Fruit fly (Drosophila melanogaster) whole organism, embryonic: Measurements from ENCODE around the gene CG15394.

ENCODE experiments used
- Atf6 ChIP-seq: fragments of 200-800 bp; sonication (Bioruptor generic); IDR thresholded peaks from 2 replicates; pipeline ENCODE4 v1.3.6; 2022; ENCODE audit warnings: missing biosample characterization, missing genetic modification characterization
- Blimp-1 ChIP-seq: fragments of 200-800 bp; sonication (Bioruptor generic); optimal IDR thresholded peaks from 3 replicates; lab custom pipeline; 2018; ENCODE audit warnings: missing biosample characterization, missing genetic modification characterization, mild to moderate bottlenecking, moderate library complexity, missing genetic modification reagents
- CG10321 ChIP-seq: fragments of 200-800 bp; sonication (Bioruptor generic); IDR thresholded peaks from 2 replicates; pipeline ENCODE4 v1.3.6; 2022; ENCODE audit warnings: missing biosample characterization, missing genetic modification characterization
- CG11504 ChIP-seq: fragments of 200-800 bp; sonication (Bioruptor generic); optimal IDR thresholded peaks from 3 replicates; lab custom pipeline; 2019; ENCODE audit warnings: missing biosample characterization, mild to moderate bottlenecking, missing genetic modification characterization, moderate library complexity
- CG13624 ChIP-seq: fragments of 200-800 bp; sonication (Bioruptor generic); optimal IDR thresholded peaks from 2 replicates; lab custom pipeline; 2016; ENCODE audit warnings: missing biosample characterization, missing genetic modification characterization
- CG17359 ChIP-seq: fragments of 200-800 bp; sonication (Bioruptor generic); optimal IDR thresholded peaks from 3 replicates; lab custom pipeline; 2018; ENCODE audit warnings: missing biosample characterization, mild to moderate bottlenecking, missing genetic modification characterization, moderate library complexity
- CG18262 ChIP-seq: fragments of 200-800 bp; optimal IDR thresholded peaks from 3 replicates; lab custom pipeline; 2019; ENCODE audit warnings: missing biosample characterization, mild to moderate bottlenecking, missing genetic modification characterization, moderate library complexity
- CG18619 ChIP-seq: fragments of 200-800 bp; sonication (Bioruptor generic); optimal IDR thresholded peaks from 3 replicates; lab custom pipeline; 2017; ENCODE audit warnings: missing biosample characterization, mild to moderate bottlenecking, missing genetic modification characterization
- CG33213 ChIP-seq: fragments of 200-800 bp; sonication (Bioruptor generic); optimal IDR thresholded peaks from 3 replicates; lab custom pipeline; 2016; ENCODE audit warnings: missing biosample characterization, missing genetic modification characterization
- CG33557 ChIP-seq: fragments of 200-800 bp; sonication (Bioruptor generic); optimal IDR thresholded peaks from 2 replicates; lab custom pipeline; 2019; ENCODE audit warnings: missing biosample characterization, mild to moderate bottlenecking, missing genetic modification characterization, moderate library complexity
- CG34422 ChIP-seq: fragments of 200-800 bp; sonication (Bioruptor generic); IDR thresholded peaks from 3 replicates; pipeline ENCODE4 v1.3.6; 2022; ENCODE audit warnings: missing biosample characterization, missing genetic modification characterization
- CG3847 ChIP-seq: fragments of 200-800 bp; sonication (Bioruptor generic); IDR thresholded peaks from 2 replicates; pipeline ENCODE4 v1.3.6; 2022; ENCODE audit warnings: missing biosample characterization, missing genetic modification characterization
- CG4617 ChIP-seq: fragments of 200-800 bp; sonication (Bioruptor generic); optimal IDR thresholded peaks from 3 replicates; lab custom pipeline; 2016; ENCODE audit warnings: missing biosample characterization, missing genetic modification characterization, borderline replicate concordance
- CG4820 ChIP-seq: fragments of 200-800 bp; sonication (Bioruptor generic); optimal IDR thresholded peaks from 3 replicates; lab custom pipeline; 2016; ENCODE audit warnings: missing biosample characterization, missing genetic modification characterization
- CG4854 ChIP-seq: fragments of 200-800 bp; sonication (Bioruptor generic); optimal IDR thresholded peaks from 2 replicates; lab custom pipeline; 2016; ENCODE audit warnings: missing biosample characterization, missing genetic modification characterization, inconsistent platforms
- CG6683 ChIP-seq: fragments of 200-800 bp; sonication (Bioruptor generic); optimal IDR thresholded peaks from 2 replicates; lab custom pipeline; 2017; ENCODE audit warnings: missing biosample characterization, mild to moderate bottlenecking, missing genetic modification characterization, missing genetic modification reagents
- CG8359 ChIP-seq: fragments of 200-800 bp; sonication (Bioruptor generic); optimal IDR thresholded peaks from 2 replicates; lab custom pipeline; 2017; ENCODE audit warnings: missing biosample characterization, mild to moderate bottlenecking, missing genetic modification characterization, borderline replicate concordance
- CG9932 ChIP-seq: fragments of 200-800 bp; sonication (Bioruptor generic); IDR thresholded peaks from 2 replicates; pipeline ENCODE4 v1.3.6; 2022; ENCODE audit warnings: missing biosample characterization, missing genetic modification characterization
- Chrac-16 ChIP-seq: fragments of 200-800 bp; sonication (Bioruptor generic); optimal IDR thresholded peaks from 3 replicates; lab custom pipeline; 2016; ENCODE audit warnings: missing biosample characterization, missing genetic modification characterization
- Dek ChIP-seq: fragments of 200-800 bp; sonication (Bioruptor generic); optimal IDR thresholded peaks from 3 replicates; lab custom pipeline; 2019; ENCODE audit warnings: missing biosample characterization, mild to moderate bottlenecking, missing genetic modification characterization, moderate library complexity
- E2f2 ChIP-seq: fragments of 200-800 bp; sonication (Bioruptor generic); IDR thresholded peaks from 2 replicates; pipeline ENCODE4 v1.3.6; 2022; ENCODE audit warnings: missing biosample characterization, missing genetic modification characterization
- Hey ChIP-seq: fragments of 200-800 bp; sonication (Bioruptor generic); optimal IDR thresholded peaks from 3 replicates; lab custom pipeline; 2018; ENCODE audit warnings: missing biosample characterization, mild to moderate bottlenecking, missing genetic modification characterization
- Myb ChIP-seq: fragments of 200-800 bp; sonication (Bioruptor generic); optimal IDR thresholded peaks from 2 replicates; lab custom pipeline; 2016; ENCODE audit warnings: missing biosample characterization, missing genetic modification characterization
- Sox102F ChIP-seq: fragments of 200-800 bp; sonication (Bioruptor generic); optimal IDR thresholded peaks from 2 replicates; lab custom pipeline; 2018; ENCODE audit warnings: missing biosample characterization, mild to moderate bottlenecking, missing genetic modification characterization, moderate library complexity
- ase ChIP-seq: fragments of 200-800 bp; sonication (Bioruptor generic); IDR thresholded peaks from 3 replicates; pipeline ENCODE4 v1.3.6; 2022; ENCODE audit warnings: missing biosample characterization, missing genetic modification characterization
- crp ChIP-seq, 2 experiments: fragments of 200-800 bp; sonication (Bioruptor generic); optimal IDR thresholded peaks; 2 replicates in 1 of 2; 3 replicates in 1 of 2; lab custom pipeline; 2017; ENCODE audit warnings: missing biosample characterization in 2 of 2, missing genetic modification characterization in 2 of 2, mild to moderate bottlenecking in 1 of 2, moderate library complexity in 1 of 2
- dm ChIP-seq: fragments of 200-800 bp; sonication (Bioruptor generic); optimal IDR thresholded peaks from 3 replicates; lab custom pipeline; 2016; ENCODE audit warnings: missing biosample characterization, missing genetic modification characterization
- dmrt99B ChIP-seq: fragments of 200-800 bp; sonication (Bioruptor generic); optimal IDR thresholded peaks from 2 replicates; lab custom pipeline; 2018; ENCODE audit warnings: missing biosample characterization, mild to moderate bottlenecking, missing genetic modification characterization, moderate library complexity
- exex ChIP-seq: fragments of 200-800 bp; sonication (Bioruptor generic); optimal IDR thresholded peaks from 4 replicates; lab custom pipeline; 2018; ENCODE audit warnings: missing biosample characterization, mild to moderate bottlenecking, missing genetic modification characterization, moderate library complexity
- gce ChIP-seq: fragments of 200-800 bp; sonication (Bioruptor generic); IDR thresholded peaks from 3 replicates; pipeline ENCODE4 v1.3.6; 2022; ENCODE audit warnings: missing biosample characterization, missing genetic modification characterization
- grn ChIP-seq: fragments of 200-800 bp; sonication (Bioruptor generic); optimal IDR thresholded peaks from 3 replicates; lab custom pipeline; 2017; ENCODE audit warnings: missing biosample characterization, missing genetic modification characterization
- gsb-n ChIP-seq: fragments of 200-800 bp; sonication (Bioruptor generic); optimal IDR thresholded peaks from 3 replicates; lab custom pipeline; 2018; ENCODE audit warnings: missing biosample characterization, mild to moderate bottlenecking, missing genetic modification characterization
- hb ChIP-seq: fragments of 200-800 bp; sonication (Bioruptor generic); IDR thresholded peaks from 3 replicates; pipeline ENCODE4 v1.3.6; 2022; ENCODE audit warnings: missing biosample characterization, missing genetic modification characterization; ENCODE audit not compliant: partially characterized antibody
- insv ChIP-seq, 2 experiments: fragments of 200-800 bp; sonication (Bioruptor generic); optimal IDR thresholded peaks; 3 replicates each; lab custom pipeline; 2016 to 2018; ENCODE audit warnings: missing biosample characterization in 2 of 2, missing genetic modification characterization in 2 of 2
- mirr ChIP-seq: fragments of 200-800 bp; sonication (Bioruptor generic); optimal IDR thresholded peaks from 3 replicates; lab custom pipeline; 2018; ENCODE audit warnings: missing biosample characterization, mild to moderate bottlenecking, missing genetic modification characterization
- nau ChIP-seq: fragments of 200-800 bp; sonication (Bioruptor generic); optimal IDR thresholded peaks from 3 replicates; lab custom pipeline; 2017; ENCODE audit warnings: missing biosample characterization, mild to moderate bottlenecking, missing genetic modification characterization, missing genetic modification reagents
- odd ChIP-seq: fragments of 200-800 bp; sonication (Bioruptor generic); optimal IDR thresholded peaks from 2 replicates; lab custom pipeline; 2017; ENCODE audit warnings: missing biosample characterization, mild to moderate bottlenecking, missing genetic modification characterization
- pfk ChIP-seq: fragments of 200-800 bp; sonication (Bioruptor generic); optimal IDR thresholded peaks from 2 replicates; lab custom pipeline; 2018; ENCODE audit warnings: missing biosample characterization, mild to moderate bottlenecking, missing genetic modification characterization, moderate library complexity
- pho ChIP-seq: fragments of 200-800 bp; sonication (Bioruptor generic); optimal IDR thresholded peaks from 2 replicates; lab custom pipeline; 2016; ENCODE audit warnings: missing biosample characterization, missing genetic modification characterization
- ro ChIP-seq: fragments of 200-800 bp; sonication (Bioruptor generic); IDR thresholded peaks from 2 replicates; pipeline ENCODE4 v1.3.6; 2022; ENCODE audit warnings: missing biosample characterization, missing genetic modification characterization
- sens ChIP-seq: fragments of 200-800 bp; sonication (Bioruptor generic); peaks from one replicate; lab custom pipeline; 2016; ENCODE audit warnings: missing biosample characterization, missing genetic modification characterization
- slou ChIP-seq: fragments of 200-800 bp; sonication (Bioruptor generic); optimal IDR thresholded peaks from 3 replicates; lab custom pipeline; 2016; ENCODE audit warnings: missing biosample characterization, missing genetic modification characterization
- vvl ChIP-seq: fragments of 200-800 bp; sonication (Bioruptor generic); IDR thresholded peaks from 2 replicates; pipeline ENCODE4 v1.3.6; 2022; ENCODE audit warnings: missing biosample characterization, missing genetic modification characterization

The CG15394 gene

dm6 chr2L:2542491-2542890 is 49.2 kb upstream of the CG15394 start (continued):
- no peak for TF ChIP-seq slou (GFP tag; lab: Kevin White, UChicago)
- TF ChIP-seq CG34422 (GFP tag; lab: Robert Waterston, UW): 0 out of 3 replicates have a peak, but pooled peaks have one; percentile 15
- TF ChIP-seq crp (GFP tag; optimal IDR thresholded peaks at IDR 0.05; lab: Kevin White, UChicago): no peak
- TF ChIP-seq CG13624 (GFP tag; lab: Kevin White, UChicago): no peak
- peak; percentile 42 for TF ChIP-seq CG11504 (tag; lab: Kevin White, UChicago)
- TF ChIP-seq, all 482 proteins: peak for 38

dm6 chr2L:2552725-2553124 is 38.9 kb upstream of the CG15394 start, which contains the start of gene CG3515:
Gene CG3515, minus strand, starts transcription at chr2L:2552825.
- peak; percentile 9 for TF ChIP-seq sens (GFP tag; lab: Kevin White, UChicago)
- no peak for TF ChIP-seq CG33557 (GFP tag; lab: Kevin White, UChicago)

- TF ChIP-seq pfk (GFP tag; lab: Kevin White, UChicago) (peak; percentile 15), mirr (GFP tag; lab: Kevin White, UChicago) (peak; percentile 4), nau (no peak), Atf6 (GFP tag; lab: Robert Waterston, UW) (no peak), exex (peak; percentile 74), ase (GFP tag; lab: Robert Waterston, UW) (no peak), grn (peak; percentile 23), CG9932 (GFP tag; lab: Robert Waterston, UW) (no peak)
These were observed 26.9 kb upstream of the CG15394 start, which contains the start of gene Cyp309a1 for dm6 chr2L:2564758-2565157. Gene Cyp309a1, minus strand, starts transcription at chr2L:2564830.

- TF ChIP-seq CG34422 (GFP tag; lab: Robert Waterston, UW) (no peak), sens (GFP tag; lab: Kevin White, UChicago) (peak; percentile 51), ro (GFP tag; lab: Robert Waterston, UW) (no peak), CG33213 (GFP tag; lab: Kevin White, UChicago) (no peak), hb (0 out of 3 replicates have a peak, but pooled peaks have one; percentile 28)
These were observed 18.7 kb upstream of the CG15394 start, which contains the start of gene Cyp309a2 for dm6 chr2L:2572937-2573336. Gene Cyp309a2, minus strand, starts transcription at chr2L:2573037.

- TF ChIP-seq CG3847 (GFP tag; lab: Robert Waterston, UW): peak; percentile 41; the same call in 1 of the 2 replicates
- TF ChIP-seq CG18619 (GFP tag; lab: Kevin White, UChicago): no peak
- peak; percentile 78 for TF ChIP-seq vvl (GFP tag; lab: Robert Waterston, UW)
- no peak for TF ChIP-seq CG18262 (tag; lab: Kevin White, UChicago)
- TF ChIP-seq gsb-n (tag; lab: Kevin White, UChicago): no peak
- no peak for TF ChIP-seq CG4854 (GFP tag; lab: Kevin White, UChicago)
- no peak for TF ChIP-seq CG13624 (GFP tag; lab: Kevin White, UChicago)
- peak in 1 of 2 experiments; percentile 92 for TF ChIP-seq insv (GFP tag; optimal IDR thresholded peaks at IDR 0.05; lab: Kevin White, UChicago)
- TF ChIP-seq Blimp-1 (GFP tag; lab: Kevin White, UChicago): no peak
- TF ChIP-seq CG6683: no peak
- TF ChIP-seq CG4617: no peak
- no peak for TF ChIP-seq dm (GFP tag; lab: Kevin White, UChicago)
- no peak for TF ChIP-seq Dek
- no peak for TF ChIP-seq CG17359 (tag; lab: Kevin White, UChicago)
- TF ChIP-seq CG8359 (GFP tag; lab: Kevin White, UChicago): no peak
- TF ChIP-seq CG4820: no peak
- TF ChIP-seq Chrac-16: no peak
- TF ChIP-seq odd (GFP tag; lab: Kevin White, UChicago): no peak
- TF ChIP-seq E2f2 (GFP tag; lab: Robert Waterston, UW): peak; percentile 95
- no peak for TF ChIP-seq pho (GFP tag; lab: Kevin White, UChicago)
- peak; percentile 6 for TF ChIP-seq Myb (GFP tag; lab: Kevin White, UChicago)
- no peak for TF ChIP-seq gce
- no peak for TF ChIP-seq Sox102F (GFP tag; lab: Kevin White, UChicago)
- no peak for TF ChIP-seq Hey (tag; lab: Kevin White, UChicago)
- TF ChIP-seq CG10321 (GFP tag; lab: Robert Waterston, UW): no peak
- TF ChIP-seq dmrt99B (tag; lab: Kevin White, UChicago): no peak
These were observed 16.9 kb upstream of the CG15394 start, which contains the start of the genes Rad1 and Sws1 for dm6 chr2L:2574717-2575273. Gene Rad1, minus strand, starts transcription at chr2L:2575052. Gene Sws1, minus strand, starts transcription at chr2L:2575052.
